Worm (Caenorhabditis elegans) whole organism, L4 larva: ENCODE results near the gene unc-10.
A peak's percentile ranks its signal among the peaks of the same experiment; 100 is the strongest.

Experiments used
- D1046.2 ChIP-seq: fragments of 200-800 bp; sonication (Bioruptor generic); IDR thresholded peaks from 2 replicates; pipeline ENCODE4 v1.3.6; 2022; ENCODE audit warnings: missing genetic modification characterization, missing compliant biosample characterization
- F10B5.3 ChIP-seq: sonication (generic microtip); optimal IDR thresholded peaks from 2 replicates; lab custom pipeline; 2016; ENCODE audit warnings: mild to moderate bottlenecking, missing genetic modification characterization, missing compliant biosample characterization
- F49E8.2 ChIP-seq: sonication (generic microtip); optimal IDR thresholded peaks from 2 replicates; lab custom pipeline; 2016; ENCODE audit warnings: missing compliant biosample characterization, mild to moderate bottlenecking, missing genetic modification characterization, borderline replicate concordance
- T20F7.1 ChIP-seq: fragments of 200-800 bp; sonication (Bioruptor generic); optimal IDR thresholded peaks from 2 replicates; lab custom pipeline; 2018; ENCODE audit warnings: mild to moderate bottlenecking, missing genetic modification characterization, missing compliant biosample characterization
- ZK337.2 ChIP-seq: fragments of 200-800 bp; sonication (Bioruptor generic); IDR thresholded peaks from 2 replicates; pipeline ENCODE4 v1.3.6; 2022; ENCODE audit warnings: missing genetic modification reagents, missing genetic modification characterization, missing compliant biosample characterization
- aha-1 ChIP-seq: fragments of 150-350 bp; peaks from one replicate; lab custom pipeline; 2014; ENCODE audit warnings: missing biosample characterization, missing genetic modification characterization
- arid-1 ChIP-seq: fragments of 200-800 bp; sonication (Bioruptor generic); conservative IDR thresholded peaks from 2 replicates; pipeline ENCODE4 v1.3.6; 2022; ENCODE audit warnings: missing genetic modification reagents, missing genetic modification characterization, missing compliant biosample characterization
- attf-4 ChIP-seq: sonication (generic microtip); optimal IDR thresholded peaks from 3 replicates; lab custom pipeline; 2017; ENCODE audit warnings: missing biosample characterization, missing genetic modification characterization
- ceh-20 ChIP-seq: fragments of 200-800 bp; sonication (Bioruptor generic); IDR thresholded peaks from 2 replicates; pipeline ENCODE4 v1.3.6; 2022; ENCODE audit warnings: missing genetic modification reagents, missing genetic modification characterization, missing compliant biosample characterization
- cey-2 ChIP-seq: sonication (generic microtip); optimal IDR thresholded peaks from 3 replicates; lab custom pipeline; 2017; ENCODE audit warnings: missing genetic modification characterization, mild to moderate bottlenecking, missing compliant biosample characterization, antibody characterized with exemption, borderline replicate concordance; ENCODE audit not compliant: insufficient read depth
- ctbp-1 ChIP-seq: fragments of 200-800 bp; sonication (Bioruptor generic); IDR thresholded peaks from 2 replicates; pipeline ENCODE4 v1.3.6; 2022; ENCODE audit warnings: missing genetic modification reagents, missing genetic modification characterization, missing compliant biosample characterization
- daf-16 ChIP-seq, 3 experiments: sonication (generic microtip); optimal IDR thresholded peaks; 2 replicates each; lab custom pipeline; 2016 to 2017; ENCODE audit warnings: missing genetic modification characterization in 3 of 3, missing genetic modification reagents in 3 of 3, mild to moderate bottlenecking in 2 of 3, missing compliant biosample characterization in 2 of 3, missing biosample characterization in 1 of 3, moderate library complexity in 1 of 3
- dmd-6 ChIP-seq: fragments of 200-800 bp; sonication (Bioruptor generic); IDR thresholded peaks from 2 replicates; pipeline ENCODE4 v1.3.6; 2022; ENCODE audit warnings: missing genetic modification reagents, missing genetic modification characterization, missing compliant biosample characterization
- dve-1 ChIP-seq: sonication (generic microtip); optimal IDR thresholded peaks from 2 replicates; lab custom pipeline; 2017; ENCODE audit warnings: antibody characterized with exemption, mild to moderate bottlenecking, missing genetic modification characterization, missing compliant biosample characterization; ENCODE audit not compliant: insufficient read depth
- hif-1 ChIP-seq, 2 experiments: sonication (generic microtip); optimal IDR thresholded peaks; 2 replicates each; lab custom pipeline; 2016 to 2017; ENCODE audit warnings: missing compliant biosample characterization in 2 of 2, missing genetic modification characterization in 2 of 2, missing genetic modification reagents in 2 of 2, missing genotype in 2 of 2, mild to moderate bottlenecking in 1 of 2
- hlh-11 ChIP-seq: fragments of 200-800 bp; sonication (Bioruptor generic); optimal IDR thresholded peaks from 2 replicates; lab custom pipeline; 2018; ENCODE audit warnings: mild to moderate bottlenecking, missing genetic modification characterization, missing compliant biosample characterization
- hlh-30 ChIP-seq: sonication (generic microtip); optimal IDR thresholded peaks from 2 replicates; lab custom pipeline; 2017; ENCODE audit warnings: antibody characterized with exemption, mild to moderate bottlenecking, missing genetic modification characterization, missing compliant biosample characterization; ENCODE audit not compliant: insufficient read depth
- hmg-1.1 ChIP-seq: fragments of 200-800 bp; sonication (Bioruptor generic); IDR thresholded peaks from 2 replicates; pipeline ENCODE4 v1.3.6; 2022; ENCODE audit warnings: missing genetic modification reagents, missing genetic modification characterization, missing compliant biosample characterization
- lsy-2 ChIP-seq, 2 experiments: fragments of 150-350 bp in 1 of 2; sonication (generic microtip) in 1 of 2; optimal IDR thresholded peaks; 2 replicates each; lab custom pipeline; 2014 to 2017; ENCODE audit warnings: missing biosample characterization in 2 of 2, missing genetic modification characterization in 2 of 2
- mdl-1 ChIP-seq, 2 experiments: fragments of 150-350 bp in 1 of 2; sonication (generic microtip) in 1 of 2; optimal IDR thresholded peaks; 2 replicates each; lab custom pipeline; 2014 to 2017; ENCODE audit warnings: missing biosample characterization in 2 of 2, missing genetic modification characterization in 2 of 2
- mep-1 ChIP-seq: fragments of 150-350 bp; sonication (generic microtip); optimal IDR thresholded peaks from 3 replicates; lab custom pipeline; 2014; ENCODE audit warnings: missing biosample characterization, missing genetic modification characterization
- mes-2 ChIP-seq: sonication (generic microtip); optimal IDR thresholded peaks from 2 replicates; lab custom pipeline; 2016; ENCODE audit warnings: missing genotype, mild to moderate bottlenecking, missing genetic modification characterization, missing compliant biosample characterization; ENCODE audit not compliant: poor library complexity, severe bottlenecking
- mxl-3 ChIP-seq: fragments of 200-800 bp; sonication (Bioruptor generic); optimal IDR thresholded peaks from 2 replicates; lab custom pipeline; 2018; ENCODE audit warnings: mild to moderate bottlenecking, missing genetic modification characterization, missing compliant biosample characterization
- nhr-102 ChIP-seq: sonication (generic microtip); optimal IDR thresholded peaks from 2 replicates; lab custom pipeline; 2016; ENCODE audit warnings: mild to moderate bottlenecking, missing genetic modification characterization, moderate library complexity, missing compliant biosample characterization
- nhr-25 ChIP-seq: sonication (generic microtip); optimal IDR thresholded peaks from 2 replicates; lab custom pipeline; 2017; ENCODE audit warnings: missing genetic modification characterization, mild to moderate bottlenecking, missing compliant biosample characterization, antibody characterized with exemption, moderate library complexity, borderline replicate concordance; ENCODE audit not compliant: insufficient read depth
- nhr-28 ChIP-seq: fragments of 150-350 bp; optimal IDR thresholded peaks from 2 replicates; lab custom pipeline; 2014; ENCODE audit warnings: missing biosample characterization, missing genetic modification characterization
- pha-4 ChIP-seq, 2 experiments: fragments of 150-350 bp in 1 of 2; fragments of 200-800 bp in 1 of 2; sonication (Bioruptor generic) in 1 of 2; IDR thresholded peaks in 1 of 2; optimal IDR thresholded peaks in 1 of 2; 2 replicates each; pipeline versions ENCODE4 v1.3.6 to Lab custom; 2014 to 2022; ENCODE audit warnings: missing genetic modification characterization in 2 of 2, missing genetic modification reagents in 2 of 2, missing biosample characterization in 1 of 2, missing compliant biosample characterization in 1 of 2
- pqm-1 ChIP-seq: sonication (generic microtip); optimal IDR thresholded peaks from 2 replicates; lab custom pipeline; 2017; ENCODE audit warnings: missing biosample characterization, missing genetic modification characterization
- snpc-4 ChIP-seq: fragments of 150-350 bp; optimal IDR thresholded peaks from 2 replicates; lab custom pipeline; 2014; ENCODE audit warnings: missing biosample characterization, missing genetic modification characterization
- spr-1 ChIP-seq: sonication (generic microtip); optimal IDR thresholded peaks from 2 replicates; lab custom pipeline; 2016; ENCODE audit warnings: mild to moderate bottlenecking, missing genetic modification characterization, missing compliant biosample characterization
- tra-1 ChIP-seq: fragments of 200-800 bp; sonication (Bioruptor generic); IDR thresholded peaks from 2 replicates; pipeline ENCODE4 v1.3.6; 2022; ENCODE audit warnings: missing genetic modification reagents, missing genetic modification characterization, missing compliant biosample characterization
- unc-130 ChIP-seq: sonication (generic microtip); optimal IDR thresholded peaks from 2 replicates; lab custom pipeline; 2016; ENCODE audit warnings: missing genetic modification reagents, missing genetic modification characterization, missing compliant biosample characterization
- unc-62 ChIP-seq, 3 experiments: fragments of 150-350 bp in 1 of 3; sonication (generic microtip); optimal IDR thresholded peaks in 2 of 3; peaks in 1 of 3; 1 replicate in 1 of 3; 2 replicates in 2 of 3; lab custom pipeline; 2014 to 2017; ENCODE audit warnings: missing biosample characterization in 3 of 3, missing genetic modification characterization in 3 of 3, missing genetic modification reagents in 3 of 3, missing genotype in 1 of 3
- zfp-2 ChIP-seq: sonication (generic microtip); optimal IDR thresholded peaks from 2 replicates; lab custom pipeline; 2016; ENCODE audit warnings: mild to moderate bottlenecking, missing genetic modification characterization, missing compliant biosample characterization
- zfp-3 ChIP-seq: fragments of 200-800 bp; sonication (Bioruptor generic); conservative IDR thresholded peaks from 2 replicates; pipeline ENCODE4 v1.3.6; 2022; ENCODE audit warnings: missing genetic modification reagents, missing genetic modification characterization, missing compliant biosample characterization

Gene unc-10

DNA sequence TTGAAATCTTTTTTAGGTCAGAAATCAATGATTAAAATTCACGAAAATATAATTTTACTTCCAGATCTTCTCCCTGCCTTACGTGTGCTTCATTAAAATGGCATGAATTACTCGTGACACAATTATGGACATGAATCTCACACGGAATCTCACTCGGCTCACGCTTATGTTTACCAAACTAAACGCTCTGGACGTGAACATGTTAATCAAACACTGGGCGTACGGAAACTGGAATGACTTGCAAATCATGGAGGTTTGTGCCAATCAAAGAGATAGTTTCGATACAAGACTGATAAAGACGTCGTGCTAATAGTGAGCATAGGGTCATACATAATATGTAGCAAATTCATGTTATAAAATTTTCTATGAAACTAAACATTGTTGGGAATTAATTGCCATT, 34.4 kb upstream of the unc-10 start:
- TF ChIP-seq hlh-30 (tag; lab: Kevin White, UChicago) = peak; percentile 30
- TF ChIP-seq T20F7.1 (GFP tag; lab: Kevin White, UChicago) = no peak
- TF ChIP-seq nhr-102 = peak; percentile 3
- TF ChIP-seq daf-16 (GFP tag; optimal IDR thresholded peaks at IDR 0.05; lab: Kevin White, UChicago) = no peak
- peak; percentile 36 for TF ChIP-seq daf-16 (tag; optimal IDR thresholded peaks at IDR 0.05; lab: Kevin White, UChicago)
- TF ChIP-seq mep-1 (tag; lab: Kevin White, UChicago) = peak; percentile 20
- peak; percentile 22; the same call in 1 of the 2 replicates for TF ChIP-seq dmd-6 (GFP tag; lab: Robert Waterston, UW)
- peak; percentile 57 for TF ChIP-seq dve-1 (tag; lab: Kevin White, UChicago)
- TF ChIP-seq hlh-11 = peak; percentile 29
- TF ChIP-seq snpc-4 (tag; lab: Kevin White, UChicago) = no peak
- no peak for TF ChIP-seq F10B5.3
- TF ChIP-seq pqm-1 (tag; lab: Kevin White, UChicago) = peak; percentile 25

DNA sequence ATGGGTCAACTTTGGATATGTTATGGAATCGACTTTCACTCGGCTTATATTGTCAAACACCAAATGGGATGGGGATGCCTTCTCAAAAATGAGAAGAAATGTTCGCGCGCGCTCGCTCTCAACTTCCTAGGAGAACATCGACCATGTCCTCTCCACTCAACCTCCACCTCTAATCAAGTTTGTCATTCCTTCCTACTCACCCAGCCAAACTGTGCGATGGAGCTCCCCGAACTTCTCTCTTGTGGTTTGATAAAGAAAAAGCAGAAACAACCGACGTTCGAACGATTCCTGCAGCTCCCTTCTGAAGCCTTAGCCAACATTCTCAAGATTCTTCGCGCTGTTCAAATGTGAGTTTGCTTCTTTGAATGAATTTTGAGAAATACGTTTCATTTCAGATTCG, 33.1 kb upstream of the unc-10 start:
- TF ChIP-seq cey-2 (tag; lab: Kevin White, UChicago) (no peak), unc-62 (GFP tag; optimal IDR thresholded peaks at IDR 0.05 in 1 of 2; lab: Kevin White, UChicago) (peak in 1 of 2 experiments; percentile 93), unc-62 (tag; optimal IDR thresholded peaks at IDR 0.05; lab: Kevin White, UChicago) (no peak)
- TF ChIP-seq, all 104 proteins: peak for 1

DNA sequence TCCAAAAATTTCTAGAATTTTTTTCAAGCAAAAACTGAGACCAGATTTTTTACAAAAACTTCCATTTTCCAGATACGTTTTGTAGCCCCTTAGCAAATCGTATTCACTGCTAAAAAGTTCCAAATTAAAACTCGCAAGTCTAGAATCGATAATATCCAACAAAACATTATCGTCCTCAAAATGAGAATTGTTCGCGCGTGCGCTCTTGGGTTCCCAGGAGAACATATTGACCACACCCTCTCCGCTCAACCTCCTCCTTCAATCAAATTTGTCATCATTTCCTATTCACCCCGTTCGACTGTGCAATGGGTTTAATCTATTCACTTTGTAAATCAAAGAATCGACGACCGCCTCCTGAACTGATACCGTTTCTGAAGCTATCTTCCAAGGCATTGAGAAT, 31.7 kb upstream of the unc-10 start:
- TF ChIP-seq F49E8.2 (tag; lab: Kevin White, UChicago) = no peak
- no peak for TF ChIP-seq pha-4 (GFP tag; IDR thresholded peaks at IDR 0.05; lab: Robert Waterston, UW)
- no peak for TF ChIP-seq pha-4 (tag; optimal IDR thresholded peaks at IDR 0.05; lab: Kevin White, UChicago)
- TF ChIP-seq D1046.2 (GFP tag; lab: Robert Waterston, UW) = no peak
- TF ChIP-seq zfp-2 = no peak
- no peak for TF ChIP-seq ZK337.2 (GFP tag; lab: Robert Waterston, UW)
- TF ChIP-seq mep-1 (tag; lab: Kevin White, UChicago) = no peak
- no peak for TF ChIP-seq lsy-2 (tag; optimal IDR thresholded peaks at IDR 0.05; lab: Kevin White, UChicago)
- no peak for TF ChIP-seq attf-4
- TF ChIP-seq mes-2 (tag; lab: Kevin White, UChicago) = no peak
- no peak for TF ChIP-seq mxl-3 (GFP tag; lab: Kevin White, UChicago)
- no peak for TF ChIP-seq unc-130 (GFP tag; lab: Kevin White, UChicago)

DNA sequence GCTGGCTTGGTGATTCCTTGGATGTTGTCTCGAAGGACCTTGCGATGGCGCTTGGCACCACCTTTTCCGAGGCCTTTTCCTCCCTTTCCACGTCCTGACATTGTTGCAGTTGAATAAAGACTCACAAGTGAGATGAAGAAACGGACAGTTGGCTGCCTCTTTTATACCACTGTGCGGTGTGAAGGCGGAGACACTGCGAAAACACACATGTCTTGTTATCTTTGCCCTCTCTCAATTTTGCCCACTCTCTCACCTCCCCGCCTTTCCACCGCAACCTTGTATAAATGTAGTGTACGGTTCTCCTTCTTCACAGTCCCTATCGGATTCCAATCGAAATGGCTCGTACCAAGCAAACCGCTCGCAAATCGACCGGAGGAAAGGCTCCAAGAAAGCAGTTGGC, 29.7 kb upstream of the unc-10 start, which contains the start of the genes his-38 and his-40:
his-38 (minus strand) TSS at position 101 of the 400 bp plus-strand sequence.
his-40 (plus strand) TSS at position 336 of the 400 bp plus-strand sequence.
- TF ChIP-seq daf-16 (GFP tag; optimal IDR thresholded peaks at IDR 0.05; lab: Kevin White, UChicago) (no peak), daf-16 (tag; optimal IDR thresholded peaks at IDR 0.05; lab: Kevin White, UChicago) (peak; percentile 22), dve-1 (tag; lab: Kevin White, UChicago) (no peak)
- TF ChIP-seq, all 104 proteins: peak for 1

DNA sequence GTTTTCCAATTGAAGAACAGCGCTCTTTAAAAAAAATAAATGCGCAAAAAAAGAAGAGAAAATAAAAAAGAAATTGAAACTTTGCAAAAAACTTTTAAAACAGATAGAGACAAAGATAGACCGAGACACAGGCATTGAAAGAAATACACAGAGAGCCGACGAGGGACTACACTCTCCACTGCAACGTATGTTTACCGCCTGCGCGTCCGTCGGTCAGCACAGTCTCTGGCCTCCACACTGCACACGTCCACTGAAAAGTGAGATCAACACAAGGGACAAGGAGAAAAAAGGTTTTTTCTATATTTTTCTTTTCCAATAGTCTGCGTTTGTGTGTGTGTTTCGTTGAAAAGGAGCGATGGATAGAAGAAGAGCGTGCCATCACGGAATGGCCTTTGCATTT, 26.3 kb upstream of the unc-10 start:
- peak; percentile 16 to 65 for TF ChIP-seq lsy-2 (tag; optimal IDR thresholded peaks at IDR 0.05; lab: Kevin White, UChicago)
- TF ChIP-seq mdl-1 (tag; optimal IDR thresholded peaks at IDR 0.05; lab: Kevin White, UChicago) = peak; percentile 31 to 60
- TF ChIP-seq cey-2 (tag; lab: Kevin White, UChicago) = no peak
- TF ChIP-seq tra-1 (GFP tag; lab: Robert Waterston, UW) = peak; percentile 68; the same call in 1 of the 2 replicates
- TF ChIP-seq ceh-20 (GFP tag; lab: Robert Waterston, UW) = 0 out of 2 replicates have a peak, but pooled peaks have one; percentile 50
- TF ChIP-seq hif-1 (tag; optimal IDR thresholded peaks at IDR 0.05; lab: Kevin White, UChicago) = peak in 1 of 2 experiments; percentile 20
- no peak for TF ChIP-seq spr-1 (tag; lab: Kevin White, UChicago)
- TF ChIP-seq nhr-25 (tag; lab: Kevin White, UChicago) = peak; percentile 60
- peak; percentile 53 for TF ChIP-seq mes-2 (tag; lab: Kevin White, UChicago)
- peak; percentile 93 for TF ChIP-seq nhr-28
- peak; percentile 81 for TF ChIP-seq hlh-11
- peak in 1 of 2 experiments; percentile 82 for TF ChIP-seq unc-62 (GFP tag; optimal IDR thresholded peaks at IDR 0.05 in 1 of 2; lab: Kevin White, UChicago)
- TF ChIP-seq unc-62 (tag; optimal IDR thresholded peaks at IDR 0.05; lab: Kevin White, UChicago) = no peak
- TF ChIP-seq hlh-30 (tag; lab: Kevin White, UChicago) = peak; percentile 53
- TF ChIP-seq dve-1 (tag; lab: Kevin White, UChicago) = peak; percentile 80
- no peak for TF ChIP-seq ctbp-1 (GFP tag; lab: Robert Waterston, UW)
- TF ChIP-seq mep-1 (tag; lab: Kevin White, UChicago) = peak; percentile 80
- TF ChIP-seq dmd-6 (GFP tag; lab: Robert Waterston, UW) = peak; percentile 72
- TF ChIP-seq zfp-3 (GFP tag; lab: Robert Waterston, UW) = no peak
- peak; percentile 60 for TF ChIP-seq aha-1
- peak in 1 of 2 experiments; percentile 49 for TF ChIP-seq daf-16 (GFP tag; optimal IDR thresholded peaks at IDR 0.05; lab: Kevin White, UChicago)
- TF ChIP-seq daf-16 (tag; optimal IDR thresholded peaks at IDR 0.05; lab: Kevin White, UChicago) = peak; percentile 64
- peak; percentile 69 for TF ChIP-seq mxl-3 (GFP tag; lab: Kevin White, UChicago)
- TF ChIP-seq hmg-1.1 (GFP tag; lab: Robert Waterston, UW) = peak; percentile 66
- TF ChIP-seq arid-1 (GFP tag; lab: Robert Waterston, UW) = no peak
